Worm (Caenorhabditis elegans): ENCODE results near the gene C56E10.3.

The C56E10.3 gene

ce11 chrX:6668911-6669310 is 23.5 kb downstream of the C56E10.3 start, which contains the start of gene nhr-137:
TSS of gene nhr-137 (minus strand) at chrX:6669011.
- TF ChIP-seq nhr-232 (tag; optimal IDR thresholded peaks at IDR 0.05), result no peak
- no peak for TF ChIP-seq ceh-24 (tag; optimal IDR thresholded peaks at IDR 0.05)
- TF ChIP-seq ceh-34 (tag; optimal IDR thresholded peaks at IDR 0.05), result no peak
- no peak for TF ChIP-seq pag-3 (tag; optimal IDR thresholded peaks at IDR 0.05; ENCODE audit: borderline replicate concordance)
- no peak for TF ChIP-seq hlh-30 (tag; optimal IDR thresholded peaks at IDR 0.05; ENCODE audit: insufficient read depth)
- TF ChIP-seq pha-2 (tag; optimal IDR thresholded peaks at IDR 0.05), result no peak
- TF ChIP-seq sox-2 (GFP tag; IDR thresholded peaks at IDR 0.05), result no peak

- TF ChIP-seq unc-3 (GFP tag; conservative IDR thresholded peaks at IDR 0.05) (no peak), unc-3 (tag; optimal IDR thresholded peaks at IDR 0.05) (no peak), dmd-4 (tag; optimal IDR thresholded peaks at IDR 0.05; ENCODE audit: borderline replicate concordance) (no peak), ceh-30 (tag; optimal IDR thresholded peaks at IDR 0.05) (no peak), K02D7.2 (tag; optimal IDR thresholded peaks at IDR 0.05) (no peak), C38D4.7 (GFP tag; optimal IDR thresholded peaks at IDR 0.05) (no peak), odd-2 (tag; optimal IDR thresholded peaks at IDR 0.05) (no peak), C08G9.2 (tag; optimal IDR thresholded peaks at IDR 0.05) (no peak), fax-1 (tag; optimal IDR thresholded peaks at IDR 0.05) (no peak), hlh-30 (tag; optimal IDR thresholded peaks at IDR 0.05; ENCODE audit: insufficient read depth) (no peak), sox-2 (GFP tag; IDR thresholded peaks at IDR 0.05) (no peak), rnt-1 (tag; optimal IDR thresholded peaks at IDR 0.05) (no peak)
These were observed 23.9 kb downstream of the C56E10.3 start for ce11 chrX:6669366-6669765.

ce11 chrX:6671717-6672116 is 26.3 kb downstream of the C56E10.3 start:
- TF ChIP-seq Y22D7AL.16 (tag; optimal IDR thresholded peaks at IDR 0.05) (no peak), unc-42 (tag; optimal IDR thresholded peaks at IDR 0.05) (no peak), dve-1 (tag; optimal IDR thresholded peaks at IDR 0.05) (no peak), pros-1 (tag; optimal IDR thresholded peaks at IDR 0.05) (no peak), hlh-30 (tag; optimal IDR thresholded peaks at IDR 0.05; ENCODE audit: insufficient read depth) (no peak), syd-9 (tag; optimal IDR thresholded peaks at IDR 0.05) (no peak), unc-3 (GFP tag; conservative IDR thresholded peaks at IDR 0.05) (no peak), unc-3 (tag; optimal IDR thresholded peaks at IDR 0.05) (no peak), hlh-6 (tag; optimal IDR thresholded peaks at IDR 0.05) (no peak), che-1 (tag; optimal IDR thresholded peaks at IDR 0.05) (no peak), ceh-2 (tag; optimal IDR thresholded peaks at IDR 0.05) (no peak), C08G9.2 (tag; optimal IDR thresholded peaks at IDR 0.05) (no peak), zip-5 (tag; optimal IDR thresholded peaks at IDR 0.05) (no peak)

- TF ChIP-seq hlh-6 (tag; optimal IDR thresholded peaks at IDR 0.05), result no peak
- TF ChIP-seq F13H6.1 (tag; optimal IDR thresholded peaks at IDR 0.05), result no peak
- TF ChIP-seq pros-1 (tag; optimal IDR thresholded peaks at IDR 0.05), result no peak
- no peak for TF ChIP-seq npax-4 (tag; optimal IDR thresholded peaks at IDR 0.05)
- TF ChIP-seq syd-9 (tag; optimal IDR thresholded peaks at IDR 0.05), result no peak
- TF ChIP-seq unc-86 (tag; optimal IDR thresholded peaks at IDR 0.05), result no peak
- TF ChIP-seq ets-4 (tag; optimal IDR thresholded peaks at IDR 0.05), result no peak
- TF ChIP-seq nhr-232 (tag; optimal IDR thresholded peaks at IDR 0.05), result no peak
- no peak for TF ChIP-seq gmeb-2 (tag; optimal IDR thresholded peaks at IDR 0.05)
- no peak for TF ChIP-seq pax-1 (tag; optimal IDR thresholded peaks at IDR 0.05)
- TF ChIP-seq ceh-6 (GFP tag; optimal IDR thresholded peaks at IDR 0.05), result no peak
- TF ChIP-seq sox-4 (tag; optimal IDR thresholded peaks at IDR 0.05), result no peak
- TF ChIP-seq ceh-34 (tag; optimal IDR thresholded peaks at IDR 0.05), result no peak
- no peak for TF ChIP-seq eyg-1 (tag; optimal IDR thresholded peaks at IDR 0.05)
- TF ChIP-seq C38D4.7 (GFP tag; optimal IDR thresholded peaks at IDR 0.05), result no peak
- no peak for TF ChIP-seq hlh-13 (GFP tag; optimal IDR thresholded peaks at IDR 0.05)
- no peak for TF ChIP-seq pha-2 (tag; optimal IDR thresholded peaks at IDR 0.05)
- TF ChIP-seq ceh-19 (GFP tag; optimal IDR thresholded peaks at IDR 0.05), result no peak
These were observed 27.1 kb downstream of the C56E10.3 start, which contains the start of gene col-172 for ce11 chrX:6672519-6672918. TSS of gene col-172 (plus strand) at chrX:6672819.

Data from whole organism, late embryonic.